Worm (Caenorhabditis elegans) whole organism, late embryonic: ENCODE data around the gene inf-1.

Experiments
- hlh-6 ChIP-seq: sonication (generic microtip); optimal IDR thresholded peaks from 2 replicates; lab custom pipeline; 2016; ENCODE audit warnings: missing genotype, missing genetic modification characterization, missing compliant biosample characterization
- mec-3 ChIP-seq: sonication (generic microtip); optimal IDR thresholded peaks from 2 replicates; lab custom pipeline; 2016; ENCODE audit warnings: borderline replicate concordance, missing genetic modification characterization, missing compliant biosample characterization
- nhr-11 ChIP-seq: fragments of 150-350 bp; optimal IDR thresholded peaks from 2 replicates; lab custom pipeline; 2014; ENCODE audit warnings: missing biosample characterization, missing genetic modification characterization

DNA sequence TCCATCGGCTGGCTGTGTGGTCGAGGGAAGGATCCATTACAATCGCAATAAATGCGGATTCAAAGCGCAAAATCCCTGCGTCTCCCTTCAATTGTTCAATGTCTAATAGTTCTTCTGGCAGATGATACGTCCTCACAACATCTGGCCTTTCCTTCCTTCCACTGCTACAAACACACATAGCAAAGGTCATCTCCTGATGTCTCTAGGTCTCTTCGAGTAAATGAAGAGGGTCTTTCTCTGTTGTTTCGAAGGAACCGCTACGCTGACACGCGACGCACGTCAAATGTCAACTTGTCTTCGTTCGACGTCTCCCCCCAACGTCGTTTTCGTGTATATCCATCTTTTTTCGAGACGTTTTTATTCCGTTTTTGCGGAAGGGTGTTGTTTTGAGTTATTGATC, 48.9 kb downstream of the inf-1 start:
- TF ChIP-seq mec-3 (tag; lab: Kevin White, UChicago) (no peak), nhr-11 (tag; lab: Kevin White, UChicago) (no peak), hlh-6 (tag; lab: Kevin White, UChicago) (no peak)
